Fruit fly (Drosophila melanogaster): ENCODE data around the gene CG18558.
A peak's percentile ranks its signal among the peaks of the same experiment; 100 is the strongest.

DNA sequence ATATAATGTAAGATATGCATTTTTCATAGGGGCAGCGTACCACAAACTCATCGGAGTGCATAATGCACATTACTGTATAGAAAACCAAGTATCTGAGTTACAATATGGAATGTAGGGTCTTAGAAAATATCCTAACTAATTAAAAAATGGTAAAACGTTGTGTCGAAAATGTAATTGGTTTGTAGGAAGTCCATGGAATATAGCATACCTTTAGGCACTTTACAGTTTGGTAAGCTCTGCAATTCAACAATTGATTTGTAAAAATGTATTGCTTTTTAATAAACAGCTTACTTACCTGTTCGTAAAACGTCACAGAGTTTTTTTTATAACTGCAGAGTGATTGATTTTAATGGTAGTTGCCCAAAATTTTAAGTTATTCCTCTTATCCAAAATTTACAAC, 32.2 kb downstream of the CG18558 start, which contains the start of gene CG2964:
- TF ChIP-seq sv (GFP tag; optimal IDR thresholded peaks at IDR 0.05) (no peak), Myc (optimal IDR thresholded peaks at IDR 0.05) (peak; percentile 62), OdsH (GFP tag; optimal IDR thresholded peaks at IDR 0.05) (no peak), usp (GFP tag; optimal IDR thresholded peaks at IDR 0.05) (no peak), Dfd (GFP tag; optimal IDR thresholded peaks at IDR 0.05) (no peak), ey (GFP tag; optimal IDR thresholded peaks at IDR 0.05) (no peak), h (GFP tag; optimal IDR thresholded peaks at IDR 0.05) (no peak), psq (GFP tag; optimal IDR thresholded peaks at IDR 0.05) (no peak), sage (GFP tag; optimal IDR thresholded peaks at IDR 0.05) (no peak), CrebA (GFP tag; optimal IDR thresholded peaks at IDR 0.05; ENCODE audit: borderline replicate concordance) (no peak)
